Worm (Caenorhabditis elegans) whole organism, young adult: Measurements from ENCODE around the gene dars-2.
"Not testable (repeated sequence)": the region's sequence is repeated elsewhere in the genome, so short reads cannot be mapped to it uniquely, and the experiment has no call there.

Experiments used
- C06A6.2 ChIP-seq: fragments of 200-800 bp; sonication (Bioruptor generic); conservative IDR thresholded peaks from 2 replicates; pipeline ENCODE4 v1.3.6; 2022; ENCODE audit warnings: missing genetic modification characterization, missing compliant biosample characterization
- F10E7.11 ChIP-seq: sonication (generic microtip); optimal IDR thresholded peaks from 2 replicates; lab custom pipeline; 2017; ENCODE audit warnings: mild to moderate bottlenecking, missing genetic modification characterization, moderate library complexity, missing compliant biosample characterization
- F23B12.7 ChIP-seq: sonication (generic microtip); optimal IDR thresholded peaks from 2 replicates; lab custom pipeline; 2017; ENCODE audit warnings: missing genetic modification characterization, mild to moderate bottlenecking, missing compliant biosample characterization, antibody characterized with exemption, moderate library complexity; ENCODE audit not compliant: insufficient read depth
- F37B4.10 ChIP-seq: fragments of 200-800 bp; sonication (Bioruptor generic); IDR thresholded peaks from 2 replicates; pipeline ENCODE4 v1.3.6; 2022; ENCODE audit warnings: missing genetic modification characterization, missing compliant biosample characterization
- F39B2.1 ChIP-seq: fragments of 200-800 bp; sonication (Bioruptor generic); IDR thresholded peaks from 2 replicates; pipeline ENCODE4 v1.3.6; 2022; ENCODE audit warnings: missing genetic modification reagents, missing genetic modification characterization, missing compliant biosample characterization
- F55B11.4 ChIP-seq: sonication (generic microtip); optimal IDR thresholded peaks from 2 replicates; lab custom pipeline; 2016; ENCODE audit warnings: missing compliant biosample characterization, missing genetic modification characterization, borderline replicate concordance; ENCODE audit not compliant: insufficient read depth
- F57C9.4 ChIP-seq: sonication (generic microtip); optimal IDR thresholded peaks from 2 replicates; lab custom pipeline; 2017; ENCODE audit warnings: mild to moderate bottlenecking, missing genetic modification characterization, missing compliant biosample characterization
- K12H6.12 ChIP-seq: fragments of 200-800 bp; sonication (Bioruptor generic); optimal IDR thresholded peaks from 2 replicates; lab custom pipeline; 2018; ENCODE audit warnings: mild to moderate bottlenecking, missing genetic modification characterization, missing compliant biosample characterization
- T26A5.8 ChIP-seq: sonication (generic microtip); optimal IDR thresholded peaks from 2 replicates; lab custom pipeline; 2016; ENCODE audit warnings: missing genetic modification characterization, missing compliant biosample characterization
- Y53G8AR.9 ChIP-seq: fragments of 200-800 bp; sonication (Bioruptor generic); conservative IDR thresholded peaks from 2 replicates; pipeline ENCODE4 v1.3.6; 2022; ENCODE audit warnings: missing genetic modification reagents, missing genetic modification characterization, missing compliant biosample characterization
- akir-1 ChIP-seq: fragments of 200-800 bp; sonication (Bioruptor generic); optimal IDR thresholded peaks from 2 replicates; lab custom pipeline; 2018; ENCODE audit warnings: mild to moderate bottlenecking, missing genetic modification characterization, moderate library complexity, missing compliant biosample characterization
- ama-1 ChIP-seq, 3 experiments: fragments of 150-350 bp in 1 of 3; sonication (generic microtip) in 2 of 3; optimal IDR thresholded peaks; 2 replicates each; lab custom pipeline; 2014 to 2018; ENCODE audit warnings: missing biosample characterization in 2 of 3, missing genetic modification characterization in 2 of 3, missing genetic modification reagents in 2 of 3
- aptf-2 ChIP-seq: fragments of 200-800 bp; sonication (Bioruptor generic); conservative IDR thresholded peaks from 2 replicates; pipeline ENCODE4 v1.3.6; 2022; ENCODE audit warnings: missing genetic modification reagents, missing genetic modification characterization, missing compliant biosample characterization
- aptf-3 ChIP-seq: fragments of 200-800 bp; sonication (Bioruptor generic); IDR thresholded peaks from 2 replicates; pipeline ENCODE4 v1.3.6; 2022; ENCODE audit warnings: missing genetic modification characterization, missing compliant biosample characterization
- bed-2 ChIP-seq: fragments of 200-800 bp; sonication (Bioruptor generic); IDR thresholded peaks from 2 replicates; pipeline ENCODE4 v1.3.6; 2022; ENCODE audit warnings: missing genetic modification reagents, missing genetic modification characterization, missing compliant biosample characterization
- ceh-27 ChIP-seq: fragments of 200-800 bp; sonication (Bioruptor generic); optimal IDR thresholded peaks from 2 replicates; lab custom pipeline; 2018; ENCODE audit warnings: mild to moderate bottlenecking, missing genetic modification characterization, moderate library complexity, missing compliant biosample characterization
- ceh-40 ChIP-seq: fragments of 200-800 bp; sonication (Bioruptor generic); IDR thresholded peaks from 2 replicates; pipeline ENCODE4 v1.3.6; 2022; ENCODE audit warnings: missing genetic modification characterization, missing compliant biosample characterization
- ceh-58 ChIP-seq: fragments of 200-800 bp; sonication (Bioruptor generic); IDR thresholded peaks from 2 replicates; pipeline ENCODE4 v1.3.6; 2022; ENCODE audit warnings: missing genetic modification characterization, missing compliant biosample characterization
- ceh-79 ChIP-seq: sonication (generic microtip); optimal IDR thresholded peaks from 2 replicates; lab custom pipeline; 2017; ENCODE audit warnings: mild to moderate bottlenecking, missing genetic modification characterization, missing compliant biosample characterization
- ceh-91 ChIP-seq: fragments of 200-800 bp; sonication (Bioruptor generic); IDR thresholded peaks from 2 replicates; pipeline ENCODE4 v1.3.6; 2022; ENCODE audit warnings: missing genetic modification reagents, missing genetic modification characterization, missing compliant biosample characterization
- dpff-1 ChIP-seq: sonication (generic microtip); optimal IDR thresholded peaks from 2 replicates; lab custom pipeline; 2017; ENCODE audit warnings: mild to moderate bottlenecking, missing genetic modification characterization, missing compliant biosample characterization
- dpl-1 ChIP-seq: fragments of 150-350 bp; optimal IDR thresholded peaks from 2 replicates; lab custom pipeline; 2014; ENCODE audit warnings: missing biosample characterization, missing genetic modification reagents, missing genetic modification characterization
- efl-1 ChIP-seq: fragments of 150-350 bp; optimal IDR thresholded peaks from 2 replicates; lab custom pipeline; 2014; ENCODE audit warnings: missing biosample characterization, missing genetic modification reagents, missing genetic modification characterization
- gei-17 ChIP-seq: fragments of 200-800 bp; sonication (Bioruptor generic); optimal IDR thresholded peaks from 2 replicates; lab custom pipeline; 2018; ENCODE audit warnings: mild to moderate bottlenecking, missing genetic modification characterization, missing compliant biosample characterization
- him-1 ChIP-seq: sonication (generic microtip); optimal IDR thresholded peaks from 2 replicates; lab custom pipeline; 2016; ENCODE audit warnings: missing genotype, missing genetic modification reagents, missing genetic modification characterization, missing compliant biosample characterization
- hmg-20 ChIP-seq: fragments of 200-800 bp; sonication (Bioruptor generic); IDR thresholded peaks from 2 replicates; pipeline ENCODE4 v1.3.6; 2022; ENCODE audit warnings: missing genetic modification reagents, missing genetic modification characterization, missing compliant biosample characterization
- lag-1 ChIP-seq: fragments of 200-800 bp; sonication (Bioruptor generic); IDR thresholded peaks from 2 replicates; pipeline ENCODE4 v1.3.6; 2022; ENCODE audit warnings: missing genetic modification reagents, missing genetic modification characterization, missing compliant biosample characterization
- lin-54 ChIP-seq: fragments of 200-800 bp; sonication (Bioruptor generic); optimal IDR thresholded peaks from 2 replicates; lab custom pipeline; 2018; ENCODE audit warnings: mild to moderate bottlenecking, missing genetic modification characterization, missing compliant biosample characterization
- lir-1 ChIP-seq: fragments of 200-800 bp; sonication (Bioruptor generic); conservative IDR thresholded peaks from 2 replicates; pipeline ENCODE4 v1.3.6; 2022; ENCODE audit warnings: missing genetic modification reagents, missing genetic modification characterization, missing compliant biosample characterization
- madf-10 ChIP-seq: sonication (generic microtip); optimal IDR thresholded peaks from 2 replicates; lab custom pipeline; 2016; ENCODE audit warnings: mild to moderate bottlenecking, missing genetic modification characterization, missing compliant biosample characterization
- mcd-1 ChIP-seq: fragments of 200-800 bp; sonication (Bioruptor generic); IDR thresholded peaks from 2 replicates; pipeline ENCODE4 v1.3.6; 2022; ENCODE audit warnings: missing genetic modification reagents, missing genetic modification characterization, missing compliant biosample characterization
- mxl-1 ChIP-seq: sonication (generic microtip); optimal IDR thresholded peaks from 2 replicates; lab custom pipeline; 2016; ENCODE audit warnings: missing genetic modification characterization, missing compliant biosample characterization
- nhr-179 ChIP-seq: sonication (generic microtip); optimal IDR thresholded peaks from 2 replicates; lab custom pipeline; 2016; ENCODE audit warnings: mild to moderate bottlenecking, missing genetic modification characterization, missing compliant biosample characterization
- nhr-27 ChIP-seq: fragments of 200-800 bp; sonication (Bioruptor generic); optimal IDR thresholded peaks from 2 replicates; lab custom pipeline; 2018; ENCODE audit warnings: mild to moderate bottlenecking, missing genetic modification characterization, moderate library complexity, missing compliant biosample characterization
- nhr-80 ChIP-seq: sonication (generic microtip); optimal IDR thresholded peaks from 2 replicates; lab custom pipeline; 2016; ENCODE audit warnings: missing genetic modification characterization, missing compliant biosample characterization
- pbrm-1 ChIP-seq: fragments of 200-800 bp; sonication (Bioruptor generic); IDR thresholded peaks from 2 replicates; pipeline ENCODE4 v1.3.6; 2022; ENCODE audit warnings: missing genetic modification reagents, missing genetic modification characterization, missing compliant biosample characterization
- pha-4 ChIP-seq: fragments of 150-350 bp; sonication (generic microtip); optimal IDR thresholded peaks from 2 replicates; lab custom pipeline; 2014; ENCODE audit warnings: missing biosample characterization, missing genetic modification reagents, missing genetic modification characterization
- rec-8 ChIP-seq, 2 experiments: sonication (generic microtip); optimal IDR thresholded peaks; 2 replicates each; lab custom pipeline; 2016; ENCODE audit warnings: mild to moderate bottlenecking in 2 of 2, missing genetic modification characterization in 2 of 2, missing genetic modification reagents in 2 of 2, missing genotype in 2 of 2, missing biosample characterization in 1 of 2, missing compliant biosample characterization in 1 of 2, moderate library complexity in 1 of 2
- tlf-1 ChIP-seq: fragments of 200-800 bp; sonication (Bioruptor generic); optimal IDR thresholded peaks from 2 replicates; lab custom pipeline; 2018; ENCODE audit warnings: mild to moderate bottlenecking, missing genetic modification characterization, missing compliant biosample characterization
- zim-3 ChIP-seq: sonication (generic microtip); optimal IDR thresholded peaks from 2 replicates; lab custom pipeline; 2017; ENCODE audit warnings: mild to moderate bottlenecking, missing genetic modification characterization, moderate library complexity, missing compliant biosample characterization
- ztf-18 ChIP-seq: sonication (generic microtip); optimal IDR thresholded peaks from 2 replicates; lab custom pipeline; 2016; ENCODE audit warnings: missing genotype, mild to moderate bottlenecking, missing genetic modification characterization, missing compliant biosample characterization
- ztf-28 ChIP-seq: fragments of 200-800 bp; sonication (Bioruptor generic); IDR thresholded peaks from 2 replicates; pipeline ENCODE4 v1.3.6; 2022; ENCODE audit warnings: missing genetic modification reagents, missing genetic modification characterization, missing compliant biosample characterization
- ztf-6 ChIP-seq: fragments of 200-800 bp; sonication (Bioruptor generic); IDR thresholded peaks from 2 replicates; pipeline ENCODE4 v1.3.6; 2022; ENCODE audit warnings: missing genetic modification reagents, missing genetic modification characterization, missing compliant biosample characterization

dars-2 gene

ce11 chrV:12011686-12012085, 36.9 kb upstream of the dars-2 start:
- TF ChIP-seq efl-1: no peak
- TF ChIP-seq lir-1 (GFP tag; lab: Robert Waterston, UW): no peak
- TF ChIP-seq dpl-1 (GFP tag; lab: Kevin White, UChicago): no peak
- TF ChIP-seq ceh-79 (tag; lab: Kevin White, UChicago): no peak
- TF ChIP-seq F39B2.1 (GFP tag; lab: Robert Waterston, UW): no peak
- TF ChIP-seq C06A6.2 (GFP tag; lab: Robert Waterston, UW): no peak
- TF ChIP-seq aptf-3: no peak
- no peak for TF ChIP-seq F37B4.10 (GFP tag; lab: Robert Waterston, UW)
- TF ChIP-seq lin-54: no peak
- TF ChIP-seq rec-8 (tag; optimal IDR thresholded peaks at IDR 0.05; lab: Kevin White, UChicago): no peak
- no peak for TF ChIP-seq him-1 (tag; lab: Kevin White, UChicago)
- TF ChIP-seq K12H6.12 (tag; lab: Kevin White, UChicago): no peak
- TF ChIP-seq mcd-1 (GFP tag; lab: Robert Waterston, UW): no peak
- TF ChIP-seq Y53G8AR.9 (GFP tag; lab: Robert Waterston, UW): no peak
- no peak for TF ChIP-seq akir-1
- TF ChIP-seq dpff-1 (tag; lab: Kevin White, UChicago): no peak
- no peak for TF ChIP-seq pbrm-1 (GFP tag; lab: Robert Waterston, UW)
- TF ChIP-seq pha-4 (tag; lab: Kevin White, UChicago): no peak

DNA sequence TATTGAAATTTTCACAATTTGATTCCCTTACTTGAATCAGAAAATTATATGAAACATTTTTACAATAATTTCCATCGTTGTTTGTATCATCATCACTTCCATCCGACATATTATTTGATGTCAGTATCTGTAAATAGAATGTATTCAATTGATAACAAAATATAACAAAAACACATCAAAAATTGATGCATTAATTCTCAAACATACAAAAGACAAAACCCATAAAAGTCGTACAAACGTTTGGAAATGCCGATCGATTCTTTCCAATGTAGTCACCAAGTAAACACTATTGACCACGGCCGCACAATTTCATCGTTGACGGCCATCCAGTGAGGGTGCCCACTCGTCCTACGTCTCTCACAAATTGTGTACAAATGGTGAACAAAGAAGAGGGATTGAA, 35.2 kb upstream of the dars-2 start, which contains the start of gene add-2:
TSS of gene add-2 (minus strand) at position 109 of the 400 bp plus-strand sequence.
- TF ChIP-seq T26A5.8 (tag; lab: Kevin White, UChicago) (no peak), ama-1 (optimal IDR thresholded peaks at IDR 0.05; lab: Kevin White, UChicago) (no peak), ama-1 (GFP tag; optimal IDR thresholded peaks at IDR 0.05; lab: Kevin White, UChicago) (no peak), nhr-80 (peak; percentile 21)

DNA sequence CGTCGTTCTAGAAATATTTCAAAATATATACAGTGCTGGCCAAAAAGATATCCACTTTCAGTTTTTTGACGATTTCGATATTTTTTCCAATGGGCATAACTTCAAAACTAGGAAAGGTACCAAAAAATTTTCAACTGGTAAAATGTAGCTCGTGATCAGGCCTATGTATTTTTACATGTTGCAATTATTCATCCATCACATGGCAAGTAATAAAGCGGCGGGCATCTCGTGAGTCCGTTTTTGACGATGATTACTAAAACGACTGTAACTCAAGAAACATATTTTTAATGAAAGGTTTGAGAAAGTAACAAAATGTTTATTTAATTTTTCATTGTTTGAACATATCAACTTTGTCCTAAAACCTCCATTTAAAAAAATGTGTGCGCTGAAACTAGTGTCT, 28.5 kb upstream of the dars-2 start, which contains the start of gene F10C2.3:
TSS of gene F10C2.3 (plus strand) at position 301 of the 400 bp plus-strand sequence.
- TF ChIP-seq hmg-20 (GFP tag; lab: Robert Waterston, UW); F39B2.1 (GFP tag; lab: Robert Waterston, UW); madf-10 (tag; lab: Kevin White, UChicago): not testable (repeated sequence)

DNA sequence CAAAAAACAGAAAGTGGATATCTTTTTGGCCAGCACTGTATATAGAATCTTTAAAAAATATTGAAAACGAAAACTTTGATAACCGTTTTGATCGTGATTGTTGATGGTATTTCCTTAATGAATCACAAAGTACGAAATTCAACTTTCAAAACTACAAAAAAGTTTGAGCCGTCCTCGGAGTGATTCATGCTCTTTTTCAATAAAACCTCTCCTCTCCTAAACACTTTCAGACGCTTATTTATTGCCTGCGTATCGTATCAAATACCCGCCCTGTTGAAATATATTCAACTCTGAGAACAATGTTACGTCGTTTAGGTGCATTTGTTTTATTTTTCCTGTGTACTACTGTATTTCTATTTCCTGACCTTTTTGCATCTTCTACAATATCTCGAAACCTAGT, 27.6 kb upstream of the dars-2 start:
- TF ChIP-seq nhr-80: peak; percentile 69
- TF ChIP-seq ceh-40 (GFP tag; lab: Robert Waterston, UW): no peak
- TF ChIP-seq, all 124 proteins: peak for 1

- TF ChIP-seq F57C9.4 (tag; lab: Kevin White, UChicago) (no peak), mxl-1 (tag; lab: Kevin White, UChicago) (no peak), tlf-1 (no peak), zim-3 (tag; lab: Kevin White, UChicago) (no peak), F23B12.7 (no peak), aptf-2 (GFP tag; lab: Robert Waterston, UW) (no peak), F55B11.4 (tag; lab: Kevin White, UChicago) (no peak), ceh-91 (GFP tag; lab: Robert Waterston, UW) (no peak), nhr-179 (tag; lab: Kevin White, UChicago) (no peak), ceh-58 (no peak), nhr-27 (tag; lab: Kevin White, UChicago) (no peak), ztf-28 (0 out of 2 replicates have a peak, but pooled peaks have one; percentile 37), ztf-6 (GFP tag; lab: Robert Waterston, UW) (no peak), mcd-1 (GFP tag; lab: Robert Waterston, UW) (peak; percentile 28; the same call in 1 of the 2 replicates), lag-1 (GFP tag; lab: Robert Waterston, UW) (no peak), bed-2 (GFP tag; lab: Robert Waterston, UW) (no peak), ceh-40 (GFP tag; lab: Robert Waterston, UW) (no peak), aptf-3 (no peak), F10E7.11 (tag; lab: Kevin White, UChicago) (no peak), ztf-18 (tag; lab: Kevin White, UChicago) (no peak), ceh-27 (GFP tag; lab: Kevin White, UChicago) (peak; percentile 14), gei-17 (GFP tag; lab: Kevin White, UChicago) (no peak)
Measured at ce11 chrV:12024273-12024672, 24.3 kb upstream of the dars-2 start.
